Fruit fly (Drosophila melanogaster): ENCODE results near the gene alphaTub85E.

The alphaTub85E gene

dm6 chr3R:9702567-9702966, 30.5 kb downstream of the alphaTub85E start (continued):
- TF ChIP-seq tio (GFP tag; optimal IDR thresholded peaks at IDR 0.05) (no peak), pros (GFP tag; optimal IDR thresholded peaks at IDR 0.05) (no peak), CkIIα-i1 (GFP tag; IDR thresholded peaks at IDR 0.05) (no peak), cg (GFP tag; optimal IDR thresholded peaks at IDR 0.05) (peak; percentile 7), gcm (GFP tag; optimal IDR thresholded peaks at IDR 0.05) (peak; percentile 84), fd96Cb (tag; optimal IDR thresholded peaks at IDR 0.05) (peak; percentile 90), CG4820 (GFP tag; optimal IDR thresholded peaks at IDR 0.05) (peak; percentile 88), sens (GFP tag) (peak; percentile 98), CG18599 (GFP tag; optimal IDR thresholded peaks at IDR 0.05) (peak; percentile 92), ham (GFP tag; IDR thresholded peaks at IDR 0.05) (no peak), CG3995 (GFP tag; optimal IDR thresholded peaks at IDR 0.05) (peak; percentile 56), H2.0 (GFP tag; IDR thresholded peaks at IDR 0.05) (no peak), tap (tag; optimal IDR thresholded peaks at IDR 0.05) (peak; percentile 92), onecut (GFP tag; IDR thresholded peaks at IDR 0.05) (peak; percentile 84), CG10267 (tag; optimal IDR thresholded peaks at IDR 0.05) (peak; percentile 79), lola (GFP tag; optimal IDR thresholded peaks at IDR 0.05) (peak in 1 of 3 experiments; percentile 77), ind (GFP tag; optimal IDR thresholded peaks at IDR 0.05) (peak; percentile 92), Ssrp (tag; optimal IDR thresholded peaks at IDR 0.05) (peak; percentile 86), fd3F (GFP tag; optimal IDR thresholded peaks at IDR 0.05) (peak; percentile 88), Asciz (GFP tag; optimal IDR thresholded peaks at IDR 0.05) (peak; percentile 89), ken (GFP tag; IDR thresholded peaks at IDR 0.05) (no peak), CG8089 (GFP tag; optimal IDR thresholded peaks at IDR 0.05) (peak; percentile 80), oc (tag; optimal IDR thresholded peaks at IDR 0.05) (peak; percentile 89), Dad (GFP tag; optimal IDR thresholded peaks at IDR 0.05) (peak; percentile 71), ATbp (GFP tag; optimal IDR thresholded peaks at IDR 0.05) (peak; percentile 89), odd (GFP tag; optimal IDR thresholded peaks at IDR 0.05) (peak; percentile 89), jing (GFP tag; optimal IDR thresholded peaks at IDR 0.05) (peak; percentile 83), ab (GFP tag; optimal IDR thresholded peaks at IDR 0.05) (peak; percentile 70), tup (GFP tag; optimal IDR thresholded peaks at IDR 0.05) (peak; percentile 65), tx (GFP tag; optimal IDR thresholded peaks at IDR 0.05) (peak; percentile 70), Myb (GFP tag; optimal IDR thresholded peaks at IDR 0.05) (peak; percentile 62), CG42726 (GFP tag; IDR thresholded peaks at IDR 0.05; ENCODE audit: partially characterized antibody) (no peak), CG6765 (GFP tag; optimal IDR thresholded peaks at IDR 0.05) (peak; percentile 85), CG1832 (GFP tag; optimal IDR thresholded peaks at IDR 0.05) (no peak), Eip74EF (GFP tag; optimal IDR thresholded peaks at IDR 0.05) (peak in 1 of 2 experiments; percentile 94), CG9727 (GFP tag; optimal IDR thresholded peaks at IDR 0.05) (peak; percentile 86), CG34422 (GFP tag; IDR thresholded peaks at IDR 0.05) (no peak), CG7357 (GFP tag; IDR thresholded peaks at IDR 0.05) (peak; percentile 80), sr (GFP tag; IDR thresholded peaks at IDR 0.05) (no peak), Blimp-1 (GFP tag; optimal IDR thresholded peaks at IDR 0.05) (peak; percentile 72), Meics (GFP tag; optimal IDR thresholded peaks at IDR 0.05) (peak; percentile 89), gem (tag; optimal IDR thresholded peaks at IDR 0.05) (peak; percentile 94), CG8765 (GFP tag; IDR thresholded peaks at IDR 0.05) (no peak), CG17361 (GFP tag; IDR thresholded peaks at IDR 0.05) (no peak), gfzf (GFP tag; optimal IDR thresholded peaks at IDR 0.05) (no peak), Sry-δ (GFP tag; optimal IDR thresholded peaks at IDR 0.05) (peak; percentile 52), Side (GFP tag; optimal IDR thresholded peaks at IDR 0.05) (peak; percentile 79), prd (optimal IDR thresholded peaks at IDR 0.05) (no peak), prd (GFP tag; IDR thresholded peaks at IDR 0.05) (no peak), Hr3 (GFP tag; optimal IDR thresholded peaks at IDR 0.05) (peak; percentile 82), Hmx (GFP tag; optimal IDR thresholded peaks at IDR 0.05) (peak; percentile 23)

Measured in whole organism, embryonic.